Fruit fly (Drosophila melanogaster) whole organism, embryonic: Measurements from ENCODE around the gene Moca-cyp.

Experiments used
- B-H1 ChIP-seq: fragments of 200-800 bp; sonication (Bioruptor generic); IDR thresholded peaks from 3 replicates; pipeline ENCODE4 v1.3.6; 2022; ENCODE audit warnings: missing biosample characterization, missing genetic modification characterization
- BEAF-32 ChIP-seq: fragments of 200-800 bp; sonication (Bioruptor generic); optimal IDR thresholded peaks from 3 replicates; lab custom pipeline; 2017; ENCODE audit warnings: missing biosample characterization, missing genetic modification characterization, mild to moderate bottlenecking, moderate library complexity, missing genetic modification reagents
- CG10274 ChIP-seq: fragments of 200-800 bp; sonication (Bioruptor generic); optimal IDR thresholded peaks from 3 replicates; lab custom pipeline; 2017; ENCODE audit warnings: missing biosample characterization, mild to moderate bottlenecking, missing genetic modification characterization
- CG12236 ChIP-seq: fragments of 200-800 bp; sonication (Bioruptor generic); optimal IDR thresholded peaks from 2 replicates; lab custom pipeline; 2016; ENCODE audit warnings: missing biosample characterization, missing genetic modification characterization
- CG13894 ChIP-seq: fragments of 200-800 bp; sonication (Bioruptor generic); optimal IDR thresholded peaks from 3 replicates; lab custom pipeline; 2018; ENCODE audit warnings: missing biosample characterization, mild to moderate bottlenecking, missing genetic modification characterization, moderate library complexity
- CG14050 ChIP-seq: fragments of 200-800 bp; sonication (Bioruptor generic); IDR thresholded peaks from 3 replicates; pipeline ENCODE4 v1.3.6; 2022; ENCODE audit warnings: missing biosample characterization, missing genetic modification characterization
- CG31388 ChIP-seq: fragments of 200-800 bp; sonication (Bioruptor generic); optimal IDR thresholded peaks from 2 replicates; lab custom pipeline; 2016; ENCODE audit warnings: missing biosample characterization, missing genetic modification characterization
- CG32772 ChIP-seq: fragments of 200-800 bp; sonication (Bioruptor generic); IDR thresholded peaks from 2 replicates; pipeline ENCODE4 v1.3.6; 2022; ENCODE audit warnings: missing biosample characterization, missing genetic modification characterization
- CG4707 ChIP-seq: fragments of 200-800 bp; sonication (Bioruptor generic); optimal IDR thresholded peaks from 2 replicates; lab custom pipeline; 2018; ENCODE audit warnings: missing biosample characterization, mild to moderate bottlenecking, missing genetic modification characterization, moderate library complexity
- CG7357 ChIP-seq: fragments of 200-800 bp; sonication (Bioruptor generic); IDR thresholded peaks from 3 replicates; pipeline ENCODE4 v1.3.6; 2022; ENCODE audit warnings: missing biosample characterization, missing genetic modification characterization
- CG7372 ChIP-seq: fragments of 200-800 bp; sonication (Bioruptor generic); IDR thresholded peaks from 2 replicates; pipeline ENCODE4 v1.3.6; 2022; ENCODE audit warnings: missing biosample characterization, missing genetic modification characterization
- CG7963 ChIP-seq: fragments of 200-800 bp; sonication (Bioruptor generic); IDR thresholded peaks from 3 replicates; pipeline ENCODE4 v1.3.6; 2022; ENCODE audit warnings: missing biosample characterization, missing genetic modification characterization; ENCODE audit not compliant: partially characterized antibody
- CG8388 ChIP-seq: fragments of 200-800 bp; sonication (Bioruptor generic); optimal IDR thresholded peaks from 2 replicates; lab custom pipeline; 2019; ENCODE audit warnings: missing biosample characterization, mild to moderate bottlenecking, missing genetic modification characterization, moderate library complexity
- CG8478 ChIP-seq: fragments of >200 bp; optimal IDR thresholded peaks from 2 replicates; lab custom pipeline; 2018
- CG9215 ChIP-seq: fragments of 200-800 bp; sonication (Bioruptor generic); IDR thresholded peaks from 2 replicates; pipeline ENCODE4 v1.3.6; 2022; ENCODE audit warnings: missing biosample characterization, missing genetic modification characterization
- Dfd ChIP-seq, 2 experiments: fragments of >200 bp; optimal IDR thresholded peaks; 2 replicates each; lab custom pipeline; 2017; ENCODE audit warnings: missing biosample characterization in 2 of 2, missing genetic modification characterization in 2 of 2
- Dip2 ChIP-seq: fragments of 200-800 bp; sonication (Bioruptor generic); IDR thresholded peaks from 2 replicates; pipeline ENCODE4 v1.3.6; 2022; ENCODE audit warnings: missing biosample characterization, missing genetic modification characterization
- Drgx ChIP-seq: fragments of 200-800 bp; sonication (Bioruptor generic); IDR thresholded peaks from 2 replicates; pipeline ENCODE4 v1.3.6; 2022; ENCODE audit warnings: missing biosample characterization, missing genetic modification characterization
- Eip74EF ChIP-seq, 2 experiments: fragments of 200-800 bp in 1 of 2; fragments of >200 bp in 1 of 2; sonication (Bioruptor generic) in 1 of 2; optimal IDR thresholded peaks; 2 replicates each; lab custom pipeline; 2017 to 2019; ENCODE audit warnings: missing biosample characterization in 2 of 2, missing genetic modification characterization in 2 of 2, mild to moderate bottlenecking in 1 of 2, moderate library complexity in 1 of 2
- Fer3 ChIP-seq: fragments of 200-800 bp; sonication (Bioruptor generic); optimal IDR thresholded peaks from 2 replicates; lab custom pipeline; 2018; ENCODE audit warnings: missing biosample characterization, mild to moderate bottlenecking, missing genetic modification characterization, moderate library complexity
- Gug ChIP-seq: fragments of 200-800 bp; sonication (Bioruptor generic); IDR thresholded peaks from 4 replicates; pipeline ENCODE4 v1.3.6; 2022; ENCODE audit warnings: missing biosample characterization, missing genetic modification characterization
- HLH4C ChIP-seq: fragments of 200-800 bp; sonication (Bioruptor generic); IDR thresholded peaks from 3 replicates; pipeline ENCODE4 v1.3.6; 2022; ENCODE audit warnings: missing biosample characterization, missing genetic modification characterization; ENCODE audit not compliant: partially characterized antibody
- HmgZ ChIP-seq: fragments of 200-800 bp; sonication (Bioruptor generic); optimal IDR thresholded peaks from 2 replicates; lab custom pipeline; 2018; ENCODE audit warnings: missing biosample characterization, mild to moderate bottlenecking, missing genetic modification characterization
- Hmx ChIP-seq: fragments of 200-800 bp; sonication (Bioruptor generic); optimal IDR thresholded peaks from 2 replicates; lab custom pipeline; 2016; ENCODE audit warnings: missing biosample characterization, missing genetic modification characterization
- Lim3 ChIP-seq: fragments of 200-800 bp; sonication (Bioruptor generic); IDR thresholded peaks from 2 replicates; pipeline ENCODE4 v1.3.6; 2022; ENCODE audit warnings: missing biosample characterization, missing genetic modification characterization
- NFAT ChIP-seq: fragments of 200-800 bp; sonication (Bioruptor generic); IDR thresholded peaks from 2 replicates; pipeline ENCODE4 v1.3.6; 2022; ENCODE audit warnings: missing biosample characterization, missing genetic modification characterization
- Oaz ChIP-seq: fragments of 200-800 bp; sonication (Bioruptor generic); IDR thresholded peaks from 2 replicates; pipeline ENCODE4 v1.3.6; 2022; ENCODE audit warnings: missing biosample characterization, missing genetic modification characterization
- Rx ChIP-seq: fragments of 200-800 bp; sonication (Bioruptor generic); IDR thresholded peaks from 2 replicates; pipeline ENCODE4 v1.3.6; 2022; ENCODE audit warnings: missing biosample characterization, missing genetic modification characterization
- Side ChIP-seq: fragments of 200-800 bp; sonication (Bioruptor generic); optimal IDR thresholded peaks from 2 replicates; lab custom pipeline; 2016; ENCODE audit warnings: missing biosample characterization, missing genetic modification characterization
- Ssrp ChIP-seq: fragments of 200-800 bp; sonication (Bioruptor generic); optimal IDR thresholded peaks from 2 replicates; lab custom pipeline; 2018; ENCODE audit warnings: missing biosample characterization, mild to moderate bottlenecking, missing genetic modification characterization, moderate library complexity
- Xrp1 ChIP-seq: fragments of 200-800 bp; sonication (Bioruptor generic); IDR thresholded peaks from 2 replicates; pipeline ENCODE4 v1.3.6; 2022; ENCODE audit warnings: missing biosample characterization, missing genetic modification characterization
- abd-A ChIP-seq: fragments of 200-800 bp; sonication (Bioruptor generic); optimal IDR thresholded peaks from 3 replicates; lab custom pipeline; 2019; ENCODE audit warnings: missing biosample characterization, mild to moderate bottlenecking, missing genetic modification characterization, moderate library complexity
- amos ChIP-seq: fragments of 200-800 bp; sonication (Bioruptor generic); IDR thresholded peaks from 2 replicates; pipeline ENCODE4 v1.3.6; 2022; ENCODE audit warnings: missing biosample characterization, missing genetic modification characterization; ENCODE audit not compliant: partially characterized antibody
- ara ChIP-seq: fragments of 200-800 bp; sonication (Bioruptor generic); IDR thresholded peaks from 2 replicates; pipeline ENCODE4 v1.3.6; 2022; ENCODE audit warnings: missing biosample characterization, missing genetic modification characterization
- az2 ChIP-seq: fragments of 200-800 bp; sonication (Bioruptor generic); optimal IDR thresholded peaks from 3 replicates; lab custom pipeline; 2016; ENCODE audit warnings: missing biosample characterization, missing genetic modification characterization
- cg ChIP-seq: fragments of 200-800 bp; sonication (Bioruptor generic); optimal IDR thresholded peaks from 3 replicates; lab custom pipeline; 2019; ENCODE audit warnings: missing biosample characterization, mild to moderate bottlenecking, missing genetic modification characterization, moderate library complexity
- esg ChIP-seq: fragments of 200-800 bp; sonication (Bioruptor generic); conservative IDR thresholded peaks from 2 replicates; pipeline ENCODE4 v1.3.6; 2022; ENCODE audit warnings: missing biosample characterization, missing genetic modification characterization
- gsb-n ChIP-seq: fragments of 200-800 bp; sonication (Bioruptor generic); optimal IDR thresholded peaks from 3 replicates; lab custom pipeline; 2018; ENCODE audit warnings: missing biosample characterization, mild to moderate bottlenecking, missing genetic modification characterization
- lbe ChIP-seq: fragments of 200-800 bp; sonication (Bioruptor generic); optimal IDR thresholded peaks from 2 replicates; lab custom pipeline; 2016; ENCODE audit warnings: missing biosample characterization, mild to moderate bottlenecking, missing genetic modification characterization
- mam ChIP-seq: fragments of 200-800 bp; sonication (Bioruptor generic); optimal IDR thresholded peaks from 3 replicates; lab custom pipeline; 2016; ENCODE audit warnings: missing biosample characterization, missing genetic modification characterization
- nau ChIP-seq: fragments of 200-800 bp; sonication (Bioruptor generic); optimal IDR thresholded peaks from 3 replicates; lab custom pipeline; 2017; ENCODE audit warnings: missing biosample characterization, mild to moderate bottlenecking, missing genetic modification characterization, missing genetic modification reagents
- oc ChIP-seq: fragments of 200-800 bp; sonication (Bioruptor generic); optimal IDR thresholded peaks from 2 replicates; lab custom pipeline; 2018; ENCODE audit warnings: missing biosample characterization, mild to moderate bottlenecking, missing genetic modification characterization, moderate library complexity
- pb ChIP-seq: fragments of 200-800 bp; sonication (Bioruptor generic); optimal IDR thresholded peaks from 3 replicates; lab custom pipeline; 2016; ENCODE audit warnings: missing biosample characterization, missing genetic modification characterization
- pnt ChIP-seq: fragments of 200-800 bp; sonication (Bioruptor generic); optimal IDR thresholded peaks from 3 replicates; lab custom pipeline; 2016; ENCODE audit warnings: missing biosample characterization, missing genetic modification characterization
- ranshi ChIP-seq: fragments of 200-800 bp; sonication (Bioruptor generic); IDR thresholded peaks from 2 replicates; pipeline ENCODE4 v1.3.6; 2022; ENCODE audit warnings: missing biosample characterization, missing genetic modification characterization
- row ChIP-seq: fragments of 200-800 bp; sonication (Bioruptor generic); IDR thresholded peaks from 3 replicates; pipeline ENCODE4 v1.3.6; 2022; ENCODE audit warnings: missing biosample characterization, missing genetic modification characterization
- seq ChIP-seq: fragments of 200-800 bp; sonication (Bioruptor generic); IDR thresholded peaks from 2 replicates; pipeline ENCODE4 v1.3.6; 2022; ENCODE audit warnings: missing biosample characterization, missing genetic modification characterization
- sisA ChIP-seq: fragments of 200-800 bp; sonication (Bioruptor generic); IDR thresholded peaks from 2 replicates; pipeline ENCODE4 v1.3.6; 2022; ENCODE audit warnings: missing biosample characterization, missing genetic modification characterization
- sob ChIP-seq: fragments of 200-800 bp; sonication (Bioruptor generic); IDR thresholded peaks from 2 replicates; pipeline ENCODE4 v1.3.6; 2022; ENCODE audit warnings: missing biosample characterization, missing genetic modification characterization
- zen2 ChIP-seq: fragments of 200-800 bp; sonication (Bioruptor generic); IDR thresholded peaks from 3 replicates; pipeline ENCODE4 v1.3.6; 2022; ENCODE audit warnings: missing biosample characterization, missing genetic modification characterization; ENCODE audit not compliant: partially characterized antibody

Gene Moca-cyp

DNA sequence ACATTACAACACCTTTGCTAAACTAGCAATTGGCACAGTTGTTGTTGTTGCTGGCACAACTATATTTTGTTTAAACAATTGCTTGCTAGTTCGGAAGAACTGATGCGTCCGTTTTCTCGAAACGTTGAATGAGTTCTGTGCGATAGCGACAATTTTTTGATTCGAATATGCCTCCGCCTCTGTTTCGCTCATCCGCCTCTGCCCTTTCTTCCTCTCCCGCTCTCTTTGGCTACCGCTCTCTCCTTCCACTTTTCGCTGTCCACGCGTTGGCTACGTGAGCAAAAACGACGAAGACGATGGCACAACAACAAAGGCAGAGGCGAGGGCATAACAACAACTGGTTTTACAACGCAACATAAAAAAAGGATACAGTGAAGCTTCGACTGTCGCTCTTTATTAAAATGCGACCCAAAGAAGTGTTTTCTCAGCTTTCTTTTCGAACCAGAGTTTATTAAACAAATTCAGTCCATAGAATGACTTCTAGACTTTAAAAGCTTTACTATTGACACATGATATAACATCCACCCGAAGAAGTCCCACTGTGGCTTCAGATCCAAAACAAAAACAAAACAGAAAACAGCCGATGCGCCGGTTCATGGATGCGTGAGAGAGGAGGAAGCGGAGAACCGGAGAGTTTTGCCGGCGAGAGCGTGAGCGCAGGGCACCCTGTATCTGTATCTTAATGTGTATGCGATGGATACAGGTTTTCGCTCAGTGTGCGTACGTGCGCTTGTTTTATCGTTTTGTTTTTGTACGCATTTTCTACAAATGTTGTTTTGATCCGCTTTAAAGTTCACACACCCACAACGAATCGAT lies 13.8 kb upstream of the Moca-cyp start (continued):
- TF ChIP-seq Dip2 (GFP tag; lab: Robert Waterston, UW) (no peak), BEAF-32 (GFP tag; lab: Kevin White, UChicago) (peak; percentile 38), CG13894 (tag; lab: Kevin White, UChicago) (peak; percentile 99), CG14050 (no peak), Side (peak; percentile 100), NFAT (no peak), CG7963 (no peak), Gug (GFP tag; lab: Robert Waterston, UW) (peak; percentile 99), Fer3 (tag; lab: Kevin White, UChicago) (peak; percentile 100), CG7357 (GFP tag; lab: Robert Waterston, UW) (peak; percentile 97), CG8388 (peak; percentile 98), Lim3 (GFP tag; lab: Robert Waterston, UW) (no peak), ara (GFP tag; lab: Robert Waterston, UW) (no peak), esg (GFP tag; lab: Robert Waterston, UW) (no peak), pnt (GFP tag; lab: Kevin White, UChicago) (peak; percentile 99), CG32772 (GFP tag; lab: Robert Waterston, UW) (no peak), Xrp1 (GFP tag; lab: Robert Waterston, UW) (no peak), CG8478 (no peak), nau (GFP tag; lab: Kevin White, UChicago) (peak; percentile 99), CG31388 (GFP tag; lab: Kevin White, UChicago) (peak; percentile 99), ranshi (GFP tag; lab: Robert Waterston, UW) (no peak), CG9215 (no peak), Drgx (GFP tag; lab: Robert Waterston, UW) (no peak), HmgZ (tag; lab: Kevin White, UChicago) (peak; percentile 99), Dfd (GFP tag; optimal IDR thresholded peaks at IDR 0.05; lab: Kevin White, UChicago) (peak in 1 of 2 experiments; percentile 70), sisA (GFP tag; lab: Robert Waterston, UW) (no peak), amos (no peak), oc (tag; lab: Kevin White, UChicago) (peak; percentile 99), abd-A (tag; lab: Kevin White, UChicago) (peak; percentile 98), row (no peak), CG10274 (peak; percentile 96), gsb-n (tag; lab: Kevin White, UChicago) (peak; percentile 98), B-H1 (GFP tag; lab: Robert Waterston, UW) (no peak), seq (GFP tag; lab: Robert Waterston, UW) (no peak), pb (GFP tag; lab: Kevin White, UChicago) (peak; percentile 99), lbe (GFP tag; lab: Kevin White, UChicago) (peak; percentile 99), mam (peak; percentile 100), zen2 (no peak), cg (GFP tag; lab: Kevin White, UChicago) (peak; percentile 51), Oaz (GFP tag; lab: Robert Waterston, UW) (no peak), Ssrp (tag; lab: Kevin White, UChicago) (peak; percentile 99), sob (GFP tag; lab: Robert Waterston, UW) (no peak), Hmx (GFP tag; lab: Kevin White, UChicago) (peak; percentile 98), CG7372 (GFP tag; lab: Robert Waterston, UW) (no peak), CG4707 (peak; percentile 98), Eip74EF (GFP tag; optimal IDR thresholded peaks at IDR 0.05; lab: Kevin White, UChicago) (peak in 1 of 2 experiments; percentile 99), CG12236 (GFP tag; lab: Kevin White, UChicago) (peak; percentile 99), HLH4C (GFP tag; lab: Robert Waterston, UW) (no peak), Rx (GFP tag; lab: Robert Waterston, UW) (no peak), az2 (GFP tag; lab: Kevin White, UChicago) (peak; percentile 100)
